Worm (Caenorhabditis elegans) whole organism, L2 larva: ENCODE measurements around the gene sru-17.
"Not testable (repeated sequence)": the region's sequence is repeated elsewhere in the genome, so short reads cannot be mapped to it uniquely, and the experiment has no call there.

Source experiments
- ceh-82 ChIP-seq: fragments of 150-350 bp; optimal IDR thresholded peaks from 2 replicates; lab custom pipeline; 2014; ENCODE audit warnings: missing biosample characterization, missing genetic modification characterization
- nhr-11 ChIP-seq: fragments of 150-350 bp; optimal IDR thresholded peaks from 2 replicates; lab custom pipeline; 2014; ENCODE audit warnings: missing biosample characterization, missing genetic modification characterization

ce11 chrIV:12505397-12505796, at the start of gene sru-17:
- TF ChIP-seq ceh-82; nhr-11 (tag; lab: Kevin White, UChicago): not testable (repeated sequence)
